Worm (Caenorhabditis elegans) whole organism, dauer: ENCODE data around the gene M163.9.

Source experiments
- unc-62 ChIP-seq: sonication (generic microtip); optimal IDR thresholded peaks from 2 replicates; lab custom pipeline; 2017; ENCODE audit warnings: missing biosample characterization, missing genetic modification reagents, missing genetic modification characterization

Gene M163.9

DNA sequence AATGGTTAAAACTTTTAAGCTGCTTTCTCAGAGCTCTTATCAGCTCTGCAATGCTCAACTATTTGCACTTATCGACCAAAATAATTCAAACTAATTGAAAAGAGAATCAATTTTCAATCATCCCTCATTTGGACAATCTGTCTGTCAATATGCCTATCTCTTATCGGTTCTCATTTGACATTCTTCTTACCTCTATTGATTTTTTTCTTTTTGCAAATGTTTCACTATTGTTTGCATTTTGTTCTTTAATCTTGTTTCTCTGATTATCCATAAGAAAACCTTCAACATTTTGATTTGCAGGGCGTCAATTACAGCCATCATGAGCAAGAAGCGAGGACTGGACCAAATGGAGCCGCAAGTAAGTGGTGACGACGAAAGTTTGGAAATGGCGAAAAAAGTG lies 47.2 kb downstream of the M163.9 start, which contains the start of gene D1025.10:
Gene D1025.10, plus strand, starts transcription at position 301 of the 400 bp plus-strand sequence.
- TF ChIP-seq unc-62: no peak

DNA sequence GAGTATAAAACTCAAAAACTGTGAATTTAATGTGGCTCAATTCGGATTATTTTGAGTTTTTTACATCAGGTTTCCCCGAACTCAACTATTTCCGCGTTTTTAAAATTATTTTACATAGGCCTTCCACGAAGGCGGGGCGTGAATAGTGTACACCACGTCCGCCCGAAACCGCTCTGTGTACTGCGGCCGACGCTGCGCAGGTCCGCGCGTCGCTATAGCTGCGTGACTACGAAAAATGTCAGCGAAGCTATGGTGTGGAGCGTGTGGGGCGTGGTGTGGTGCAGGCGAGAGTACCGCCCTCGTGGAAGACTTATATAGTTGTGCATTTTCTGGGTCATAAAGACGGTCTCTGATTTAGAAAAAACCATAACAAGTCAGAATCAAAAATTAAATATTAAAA lies 48.5 kb downstream of the M163.9 start:
- TF ChIP-seq unc-62: no peak
